Worm (Caenorhabditis elegans) whole organism, late embryonic: Measurements from ENCODE around the gene F55G1.7.

ENCODE experiments used
- ahr-1 ChIP-seq: sonication (generic microtip); optimal IDR thresholded peaks from 2 replicates; lab custom pipeline; 2016; ENCODE audit warnings: missing genetic modification characterization, missing compliant biosample characterization
- ama-1 ChIP-seq: fragments of 150-350 bp; optimal IDR thresholded peaks from 2 replicates; lab custom pipeline; 2014
- ceh-14 ChIP-seq: sonication (generic microtip); optimal IDR thresholded peaks from 2 replicates; lab custom pipeline; 2016; ENCODE audit warnings: missing genotype, missing genetic modification characterization, missing compliant biosample characterization
- ceh-24 ChIP-seq: sonication (generic microtip); optimal IDR thresholded peaks from 2 replicates; lab custom pipeline; 2016; ENCODE audit warnings: mild to moderate bottlenecking, missing genetic modification characterization, missing compliant biosample characterization
- gmeb-2 ChIP-seq: sonication (generic microtip); optimal IDR thresholded peaks from 2 replicates; lab custom pipeline; 2016; ENCODE audit warnings: missing genetic modification characterization, inconsistent platforms, missing compliant biosample characterization
- mec-3 ChIP-seq: sonication (generic microtip); optimal IDR thresholded peaks from 2 replicates; lab custom pipeline; 2016; ENCODE audit warnings: borderline replicate concordance, missing genetic modification characterization, missing compliant biosample characterization
- pag-3 ChIP-seq: sonication (generic microtip); optimal IDR thresholded peaks from 2 replicates; lab custom pipeline; 2016; ENCODE audit warnings: missing compliant biosample characterization, missing genetic modification characterization, borderline replicate concordance
- pha-2 ChIP-seq: sonication (generic microtip); optimal IDR thresholded peaks from 2 replicates; lab custom pipeline; 2017; ENCODE audit warnings: mild to moderate bottlenecking, missing genetic modification characterization, missing compliant biosample characterization
- pqm-1 ChIP-seq: sonication (generic microtip); optimal IDR thresholded peaks from 2 replicates; lab custom pipeline; 2016; ENCODE audit warnings: missing genetic modification characterization, missing compliant biosample characterization
- unc-3 ChIP-seq, 2 experiments: fragments of 200-800 bp in 1 of 2; sonication (Bioruptor generic) in 1 of 2; sonication (generic microtip) in 1 of 2; conservative IDR thresholded peaks in 1 of 2; optimal IDR thresholded peaks in 1 of 2; 2 replicates each; pipeline versions ENCODE4 v1.3.6 to Lab custom; 2016 to 2022; ENCODE audit warnings: missing compliant biosample characterization in 2 of 2, missing genetic modification characterization in 2 of 2, missing genetic modification reagents in 1 of 2

DNA sequence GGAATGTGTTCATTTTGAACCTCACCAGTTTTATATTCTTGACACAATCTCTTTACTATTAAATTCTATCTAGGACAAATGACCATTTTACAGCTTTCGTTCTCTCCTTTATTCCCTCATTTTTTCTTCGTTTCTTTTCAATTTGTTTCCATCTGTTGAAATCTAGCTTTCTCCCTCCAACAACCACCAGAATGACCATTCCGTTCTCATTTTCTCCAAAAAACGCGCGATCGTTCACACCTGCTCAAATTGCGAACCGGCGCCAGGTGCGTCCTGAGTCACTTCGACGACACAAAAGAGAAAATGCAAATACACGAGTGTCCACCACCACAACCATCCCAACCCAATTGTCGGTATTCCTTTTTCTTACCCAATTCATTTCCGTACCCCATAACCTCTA lies 13.4 kb downstream of the F55G1.7 start, which contains the start of gene F13B6.1:
- no peak for TF ChIP-seq ceh-24 (tag; lab: Kevin White, UChicago)
- no peak for TF ChIP-seq ahr-1 (tag; lab: Kevin White, UChicago)
- TF ChIP-seq pag-3 (tag; lab: Kevin White, UChicago): no peak
- TF ChIP-seq ama-1 (lab: Kevin White, UChicago): no peak
- no peak for TF ChIP-seq gmeb-2 (tag; lab: Kevin White, UChicago)
- TF ChIP-seq mec-3 (tag; lab: Kevin White, UChicago): no peak
- TF ChIP-seq pha-2 (tag; lab: Kevin White, UChicago): no peak
- TF ChIP-seq ceh-14 (tag; lab: Kevin White, UChicago): no peak
- no peak for TF ChIP-seq unc-3 (GFP tag; conservative IDR thresholded peaks at IDR 0.05; lab: Robert Waterston, UW)
- TF ChIP-seq unc-3 (tag; optimal IDR thresholded peaks at IDR 0.05; lab: Kevin White, UChicago): no peak
- no peak for TF ChIP-seq pqm-1 (tag; lab: Kevin White, UChicago)
